Fruit fly (Drosophila melanogaster): ENCODE data around the gene CG5194.

Gene CG5194

dm6 chr3L:8997686-8998239 lies 11.9 kb downstream of the CG5194 start, which contains the start of the genes smg and CG5087:
Gene smg, minus strand, starts transcription at chr3L:8997989.
Gene CG5087, plus strand, starts transcription at chr3L:8998184.
- TF ChIP-seq Hr39 (GFP tag; optimal IDR thresholded peaks at IDR 0.05): peak; percentile 13
- no peak for TF ChIP-seq CG1621 (tag; optimal IDR thresholded peaks at IDR 0.05)
- TF ChIP-seq CG32006 (GFP tag; optimal IDR thresholded peaks at IDR 0.05): no peak
- no peak for TF ChIP-seq CG6854 (GFP tag; optimal IDR thresholded peaks at IDR 0.05)
- peak; percentile 75 for TF ChIP-seq fkh (GFP tag; optimal IDR thresholded peaks at IDR 0.05)
- TF ChIP-seq lz (GFP tag; optimal IDR thresholded peaks at IDR 0.05): peak; percentile 7
- peak; percentile 14 for TF ChIP-seq Eip75B (GFP tag; optimal IDR thresholded peaks at IDR 0.05)
- TF ChIP-seq Met (GFP tag; optimal IDR thresholded peaks at IDR 0.05): no peak
- peak; percentile 83 for TF ChIP-seq svp (GFP tag)
- TF ChIP-seq CG4318 (GFP tag; optimal IDR thresholded peaks at IDR 0.05): no peak
- peak; percentile 13 for TF ChIP-seq Eip93F (GFP tag; optimal IDR thresholded peaks at IDR 0.05)

dm6 chr3L:8996899-8997685 lies 12.5 kb downstream of the CG5194 start:
- TF ChIP-seq CG11294 (GFP tag; IDR thresholded peaks at IDR 0.05): no peak
- peak; percentile 18 for TF ChIP-seq net (GFP tag; optimal IDR thresholded peaks at IDR 0.05)
- TF ChIP-seq Eip78C (GFP tag): peak; percentile 32
- TF ChIP-seq svp (GFP tag): peak; percentile 89
- peak; percentile 13 for TF ChIP-seq Sox102F (GFP tag; optimal IDR thresholded peaks at IDR 0.05)
- TF ChIP-seq CG10669 (GFP tag; optimal IDR thresholded peaks at IDR 0.05): no peak
- TF ChIP-seq CG16779 (tag; optimal IDR thresholded peaks at IDR 0.05): no peak
- peak; percentile 91 for TF ChIP-seq Blimp-1 (GFP tag; optimal IDR thresholded peaks at IDR 0.05)
- peak; percentile 14; the same call in 1 of the 3 replicates for TF ChIP-seq CG8119 (GFP tag; IDR thresholded peaks at IDR 0.05)
- peak; percentile 2 for TF ChIP-seq CG1621 (tag; optimal IDR thresholded peaks at IDR 0.05)
- 0 out of 3 replicates have a peak, but pooled peaks have one; percentile 18 for TF ChIP-seq CG6163 (GFP tag; IDR thresholded peaks at IDR 0.05)
- peak; percentile 15 for TF ChIP-seq CG3919 (GFP tag; optimal IDR thresholded peaks at IDR 0.05)
- TF ChIP-seq eg (GFP tag; IDR thresholded peaks at IDR 0.05): 0 out of 3 replicates have a peak, but pooled peaks have one; percentile 34
- peak; percentile 41 for TF ChIP-seq CG6854 (GFP tag; optimal IDR thresholded peaks at IDR 0.05)
- TF ChIP-seq CG9139 (GFP tag; optimal IDR thresholded peaks at IDR 0.05): no peak
- TF ChIP-seq achi (GFP tag; optimal IDR thresholded peaks at IDR 0.05): peak; percentile 52
- peak; percentile 26 for TF ChIP-seq dsx (GFP tag; optimal IDR thresholded peaks at IDR 0.05; ENCODE audit: poor library complexity, severe bottlenecking)
- 0 out of 2 replicates have a peak, but pooled peaks have one; percentile 31 for TF ChIP-seq CG15336 (GFP tag; IDR thresholded peaks at IDR 0.05)
- no peak for TF ChIP-seq Hr38 (GFP tag; optimal IDR thresholded peaks at IDR 0.05)
- peak in 1 of 2 experiments; percentile 21 for TF ChIP-seq ss (GFP tag; optimal IDR thresholded peaks at IDR 0.05)

dm6 chr3L:8996173-8996767 lies 13.4 kb downstream of the CG5194 start:
- TF ChIP-seq fkh (GFP tag; optimal IDR thresholded peaks at IDR 0.05): no peak
- peak; percentile 92 for TF ChIP-seq esn (GFP tag; optimal IDR thresholded peaks at IDR 0.05)
- TF ChIP-seq dsx (GFP tag; optimal IDR thresholded peaks at IDR 0.05; ENCODE audit: poor library complexity, severe bottlenecking): no peak
- no peak for TF ChIP-seq Met (GFP tag; optimal IDR thresholded peaks at IDR 0.05)
- TF ChIP-seq vri (GFP tag; optimal IDR thresholded peaks at IDR 0.05): no peak
- no peak for TF ChIP-seq CG6808 (GFP tag; optimal IDR thresholded peaks at IDR 0.05)
- TF ChIP-seq CG1621 (tag; optimal IDR thresholded peaks at IDR 0.05): peak; percentile 43
- peak; percentile 95 for TF ChIP-seq CG15336 (GFP tag; IDR thresholded peaks at IDR 0.05)
- no peak for TF ChIP-seq ss (GFP tag; optimal IDR thresholded peaks at IDR 0.05)
- TF ChIP-seq CG8632 (GFP tag; optimal IDR thresholded peaks at IDR 0.05): peak; percentile 82
- TF ChIP-seq cyc (GFP tag; optimal IDR thresholded peaks at IDR 0.05): peak; percentile 89
- TF ChIP-seq svp (GFP tag): peak; percentile 95
- TF ChIP-seq Ets96B (tag; optimal IDR thresholded peaks at IDR 0.05): peak; percentile 64
- no peak for TF ChIP-seq CG6854 (GFP tag; optimal IDR thresholded peaks at IDR 0.05)
- peak; percentile 91 for TF ChIP-seq CG6276 (GFP tag; optimal IDR thresholded peaks at IDR 0.05)
- TF ChIP-seq spab (GFP tag; optimal IDR thresholded peaks at IDR 0.05): no peak
- TF ChIP-seq CG3919 (GFP tag; optimal IDR thresholded peaks at IDR 0.05): peak; percentile 91
- TF ChIP-seq topi (GFP tag; optimal IDR thresholded peaks at IDR 0.05): peak; percentile 88
- no peak for TF ChIP-seq CG10631 (GFP tag; optimal IDR thresholded peaks at IDR 0.05)
- TF ChIP-seq dac (GFP tag; optimal IDR thresholded peaks at IDR 0.05): peak; percentile 89
- peak; percentile 87 for TF ChIP-seq CG7368 (GFP tag; optimal IDR thresholded peaks at IDR 0.05)
- TF ChIP-seq Blimp-1 (GFP tag; optimal IDR thresholded peaks at IDR 0.05): peak; percentile 59
- TF ChIP-seq CG11902 (GFP tag; optimal IDR thresholded peaks at IDR 0.05): peak; percentile 86
- peak; percentile 87 for TF ChIP-seq Sox14 (GFP tag; optimal IDR thresholded peaks at IDR 0.05)
- peak; percentile 74 for TF ChIP-seq CG8319 (GFP tag; optimal IDR thresholded peaks at IDR 0.05)
- peak; percentile 86 for TF ChIP-seq Gug (GFP tag; IDR thresholded peaks at IDR 0.05)

Data from whole organism, prepupa.